Worm (Caenorhabditis elegans) whole organism, L1 larva: ENCODE results near the gene prx-1.

Experiments
- ceh-90 ChIP-seq: sonication (generic microtip); optimal IDR thresholded peaks from 2 replicates; lab custom pipeline; 2016; ENCODE audit warnings: missing genetic modification characterization, missing compliant biosample characterization
- fkh-4 ChIP-seq: sonication (generic microtip); optimal IDR thresholded peaks from 2 replicates; lab custom pipeline; 2016; ENCODE audit warnings: missing compliant biosample characterization, missing genetic modification characterization, borderline replicate concordance
- jun-1 ChIP-seq: fragments of 150-350 bp; optimal IDR thresholded peaks from 2 replicates; lab custom pipeline; 2014; ENCODE audit warnings: missing biosample characterization, missing genetic modification reagents, missing genetic modification characterization
- lin-35 ChIP-seq, 2 experiments: fragments of 150-350 bp; optimal IDR thresholded peaks; 2 replicates each; lab custom pipeline; 2014; ENCODE audit warnings: missing biosample characterization in 2 of 2, missing genetic modification characterization in 2 of 2, missing genetic modification reagents in 2 of 2
- lin-39 ChIP-seq: fragments of 150-350 bp; optimal IDR thresholded peaks from 2 replicates; lab custom pipeline; 2014; ENCODE audit warnings: missing biosample characterization, missing genetic modification reagents, missing genetic modification characterization
- lir-3 ChIP-seq: sonication (generic microtip); optimal IDR thresholded peaks from 2 replicates; lab custom pipeline; 2016; ENCODE audit warnings: mild to moderate bottlenecking, missing genetic modification characterization, moderate library complexity, missing compliant biosample characterization; ENCODE audit not compliant: poor library complexity
- lsy-2 ChIP-seq, 2 experiments: fragments of 150-350 bp; optimal IDR thresholded peaks; 2 replicates each; lab custom pipeline; 2014; ENCODE audit warnings: missing biosample characterization in 2 of 2, missing genetic modification characterization in 2 of 2
- mdl-1 ChIP-seq, 2 experiments: fragments of 150-350 bp; optimal IDR thresholded peaks; 2 replicates each; lab custom pipeline; 2014 to 2017; ENCODE audit warnings: missing biosample characterization in 2 of 2, missing genetic modification characterization in 2 of 2, inconsistent platforms in 1 of 2
- nhr-237 ChIP-seq: fragments of 150-350 bp; optimal IDR thresholded peaks from 2 replicates; lab custom pipeline; 2014; ENCODE audit warnings: missing biosample characterization, missing genetic modification characterization
- nhr-77 ChIP-seq: fragments of 150-350 bp; optimal IDR thresholded peaks from 2 replicates; lab custom pipeline; 2014; ENCODE audit warnings: missing biosample characterization, missing genetic modification characterization
- pqm-1 ChIP-seq: sonication (generic microtip); optimal IDR thresholded peaks from 3 replicates; lab custom pipeline; 2017; ENCODE audit warnings: missing biosample characterization, missing genetic modification characterization
- snu-23 ChIP-seq: sonication (generic microtip); optimal IDR thresholded peaks from 2 replicates; lab custom pipeline; 2016; ENCODE audit warnings: missing genetic modification characterization, missing compliant biosample characterization
- unc-62 ChIP-seq: fragments of 150-350 bp; optimal IDR thresholded peaks from 2 replicates; lab custom pipeline; 2014; ENCODE audit warnings: missing biosample characterization, missing genetic modification reagents, missing genetic modification characterization

- TF ChIP-seq mdl-1 (tag; optimal IDR thresholded peaks at IDR 0.05; lab: Kevin White, UChicago) (no peak), lin-35 (GFP tag; optimal IDR thresholded peaks at IDR 0.05; lab: Kevin White, UChicago) (no peak), nhr-77 (tag; lab: Kevin White, UChicago) (no peak), lsy-2 (tag; optimal IDR thresholded peaks at IDR 0.05; lab: Kevin White, UChicago) (no peak), lir-3 (tag; lab: Kevin White, UChicago) (no peak), lin-39 (no peak), fkh-4 (no peak), jun-1 (tag; lab: Kevin White, UChicago) (no peak), unc-62 (no peak), pqm-1 (tag; lab: Kevin White, UChicago) (no peak), snu-23 (GFP tag; lab: Kevin White, UChicago) (no peak), ceh-90 (tag; lab: Kevin White, UChicago) (no peak), nhr-237 (no peak)
Observed at ce11 chrX:14355034-14355433, 41.3 kb downstream of the prx-1 start.
